Fruit fly (Drosophila melanogaster) Kc167 (cell line): ENCODE data around the gene CG1695.

ENCODE experiments used
- Myc ChIP-seq: fragments of >200 bp; optimal IDR thresholded peaks from 2 replicates; lab custom pipeline; 2017; ENCODE audit warnings: missing external identifiers
- h ChIP-seq: fragments of >200 bp; optimal IDR thresholded peaks from 3 replicates; lab custom pipeline; 2018; ENCODE audit warnings: missing external identifiers
- insv ChIP-seq: fragments of >200 bp; optimal IDR thresholded peaks from 3 replicates; lab custom pipeline; 2018; ENCODE audit warnings: missing external identifiers
- psq ChIP-seq: fragments of >200 bp; optimal IDR thresholded peaks from 2 replicates; lab custom pipeline; 2017; ENCODE audit warnings: missing external identifiers
- ttk ChIP-seq: sonication (Bioruptor generic); optimal IDR thresholded peaks from 2 replicates; lab custom pipeline; 2017; ENCODE audit warnings: missing external identifiers

DNA sequence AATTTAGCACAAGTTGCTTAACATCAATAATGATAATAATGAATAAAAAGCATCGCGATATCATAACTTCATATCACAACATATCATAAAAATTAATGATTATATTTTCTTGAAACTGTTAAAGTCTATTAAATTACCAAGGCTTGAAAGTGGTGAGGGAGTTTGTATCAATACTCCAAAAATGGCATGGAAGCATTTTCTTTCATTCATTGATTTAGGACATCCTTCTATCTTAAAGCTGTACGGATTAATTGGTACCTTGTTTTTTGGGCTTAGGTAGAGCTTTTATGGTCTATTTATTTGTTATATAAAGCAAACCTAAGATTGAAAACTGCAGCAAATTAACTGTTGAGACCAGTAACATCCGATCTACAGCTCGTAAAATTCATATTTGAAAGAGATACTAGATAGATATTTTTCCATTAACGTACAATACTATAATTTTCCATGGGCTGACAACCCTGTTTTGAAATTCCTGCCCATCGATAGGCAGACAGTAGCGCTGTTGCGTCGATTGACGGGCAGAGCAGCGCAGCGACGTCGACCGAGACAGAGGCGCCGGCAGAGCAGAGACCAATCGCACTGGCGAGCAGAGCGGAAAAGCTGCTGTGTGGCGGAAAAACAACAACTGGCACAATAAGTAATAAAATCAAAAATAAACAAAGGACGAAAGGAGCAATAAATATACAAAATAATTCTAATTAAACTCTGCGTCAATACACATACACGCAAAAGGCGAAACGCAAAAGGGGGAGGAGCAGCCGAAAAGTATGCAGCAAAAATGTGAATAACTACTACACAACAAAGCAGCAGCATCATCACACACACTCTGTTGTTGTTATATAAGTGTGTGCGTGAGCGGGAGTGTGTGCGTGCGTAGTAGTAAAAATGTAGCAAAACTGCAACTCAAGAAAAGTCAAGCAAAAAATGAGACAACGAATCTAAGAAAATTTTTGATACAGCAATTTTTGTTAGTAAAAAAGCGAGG, at the start of gene CG1695:
- TF ChIP-seq insv (no peak), h (lab: Kevin White, UChicago) (no peak), ttk (lab: Kevin White, UChicago) (no peak), psq (lab: Kevin White, UChicago) (no peak), Myc (lab: Kevin White, UChicago) (no peak)
